Fruit fly (Drosophila melanogaster) whole organism, embryonic: ENCODE results near the gene Rtnl1.
A peak's percentile ranks its signal among the peaks of the same experiment; 100 is the strongest.

Experiments
- Asciz ChIP-seq: fragments of 200-800 bp; sonication (Bioruptor generic); optimal IDR thresholded peaks from 2 replicates; lab custom pipeline; 2017; ENCODE audit warnings: missing biosample characterization, mild to moderate bottlenecking, missing genetic modification characterization, missing genetic modification reagents
- Atf-2 ChIP-seq: fragments of 200-800 bp; sonication (Bioruptor generic); optimal IDR thresholded peaks from 2 replicates; lab custom pipeline; 2016; ENCODE audit warnings: missing biosample characterization, missing genetic modification characterization
- CG10209 ChIP-seq: fragments of 200-800 bp; sonication (Bioruptor generic); optimal IDR thresholded peaks from 3 replicates; lab custom pipeline; 2017; ENCODE audit warnings: missing biosample characterization, mild to moderate bottlenecking, missing genetic modification characterization, missing genetic modification reagents
- CG10366 ChIP-seq: fragments of 200-800 bp; sonication (Bioruptor generic); IDR thresholded peaks from 2 replicates; pipeline ENCODE4 v1.3.6; 2022; ENCODE audit warnings: missing biosample characterization, missing genetic modification characterization
- CG11723 ChIP-seq: fragments of 200-800 bp; sonication (Bioruptor generic); optimal IDR thresholded peaks from 2 replicates; lab custom pipeline; 2017; ENCODE audit warnings: missing biosample characterization, mild to moderate bottlenecking, missing genetic modification characterization
- CG12236 ChIP-seq: fragments of 200-800 bp; sonication (Bioruptor generic); optimal IDR thresholded peaks from 2 replicates; lab custom pipeline; 2016; ENCODE audit warnings: missing biosample characterization, missing genetic modification characterization
- CG12769 ChIP-seq: fragments of 200-800 bp; sonication (Bioruptor generic); optimal IDR thresholded peaks from 2 replicates; lab custom pipeline; 2019; ENCODE audit warnings: missing biosample characterization, mild to moderate bottlenecking, missing genetic modification characterization, moderate library complexity
- CG13624 ChIP-seq: fragments of 200-800 bp; sonication (Bioruptor generic); optimal IDR thresholded peaks from 2 replicates; lab custom pipeline; 2016; ENCODE audit warnings: missing biosample characterization, missing genetic modification characterization
- CG14050 ChIP-seq: fragments of 200-800 bp; sonication (Bioruptor generic); IDR thresholded peaks from 3 replicates; pipeline ENCODE4 v1.3.6; 2022; ENCODE audit warnings: missing biosample characterization, missing genetic modification characterization
- CG14667 ChIP-seq: fragments of 200-800 bp; sonication (Bioruptor generic); IDR thresholded peaks from 2 replicates; pipeline ENCODE4 v1.3.6; 2022; ENCODE audit warnings: missing biosample characterization, missing genetic modification characterization
- CG14710 ChIP-seq: fragments of 200-800 bp; sonication (Bioruptor generic); optimal IDR thresholded peaks from 3 replicates; lab custom pipeline; 2019; ENCODE audit warnings: missing biosample characterization, mild to moderate bottlenecking, missing genetic modification characterization, moderate library complexity
- CG15269 ChIP-seq: fragments of 200-800 bp; sonication (Bioruptor generic); optimal IDR thresholded peaks from 2 replicates; lab custom pipeline; 2018; ENCODE audit warnings: missing biosample characterization, mild to moderate bottlenecking, missing genetic modification characterization, moderate library complexity
- CG15601 ChIP-seq: fragments of 200-800 bp; sonication (Bioruptor generic); optimal IDR thresholded peaks from 3 replicates; lab custom pipeline; 2019; ENCODE audit warnings: missing biosample characterization, mild to moderate bottlenecking, missing genetic modification characterization, moderate library complexity
- CG16779 ChIP-seq: fragments of 200-800 bp; sonication (Bioruptor generic); IDR thresholded peaks from 2 replicates; pipeline ENCODE4 v1.3.6; 2022; ENCODE audit warnings: missing biosample characterization, missing genetic modification characterization
- CG17359 ChIP-seq: fragments of 200-800 bp; sonication (Bioruptor generic); optimal IDR thresholded peaks from 3 replicates; lab custom pipeline; 2018; ENCODE audit warnings: missing biosample characterization, mild to moderate bottlenecking, missing genetic modification characterization, moderate library complexity
- CG17802 ChIP-seq: fragments of 200-800 bp; sonication (Bioruptor generic); optimal IDR thresholded peaks from 2 replicates; lab custom pipeline; 2018; ENCODE audit warnings: missing biosample characterization, mild to moderate bottlenecking, missing genetic modification characterization, moderate library complexity
- CG2120 ChIP-seq: fragments of 200-800 bp; sonication (Bioruptor generic); optimal IDR thresholded peaks from 3 replicates; lab custom pipeline; 2016; ENCODE audit warnings: missing biosample characterization, missing genetic modification characterization
- CG2199 ChIP-seq: fragments of 200-800 bp; sonication (Bioruptor generic); IDR thresholded peaks from 3 replicates; pipeline ENCODE4 v1.3.6; 2022; ENCODE audit warnings: missing biosample characterization, missing genetic modification characterization
- CG32772 ChIP-seq: fragments of 200-800 bp; sonication (Bioruptor generic); IDR thresholded peaks from 2 replicates; pipeline ENCODE4 v1.3.6; 2022; ENCODE audit warnings: missing biosample characterization, missing genetic modification characterization
- CG3838 ChIP-seq: fragments of 200-800 bp; sonication (Bioruptor generic); optimal IDR thresholded peaks from 3 replicates; lab custom pipeline; 2016; ENCODE audit warnings: missing biosample characterization, missing genetic modification characterization
- CG4328 ChIP-seq: fragments of 200-800 bp; sonication (Bioruptor generic); optimal IDR thresholded peaks from 3 replicates; lab custom pipeline; 2017; ENCODE audit warnings: missing biosample characterization, missing genetic modification reagents, missing genetic modification characterization
- CG4424 ChIP-seq: fragments of 200-800 bp; sonication (Bioruptor generic); optimal IDR thresholded peaks from 3 replicates; lab custom pipeline; 2016; ENCODE audit warnings: missing biosample characterization, missing genetic modification characterization
- CG4617 ChIP-seq: fragments of 200-800 bp; sonication (Bioruptor generic); optimal IDR thresholded peaks from 3 replicates; lab custom pipeline; 2016; ENCODE audit warnings: missing biosample characterization, missing genetic modification characterization, borderline replicate concordance
- CG6654 ChIP-seq: fragments of 200-800 bp; sonication (Bioruptor generic); optimal IDR thresholded peaks from 2 replicates; lab custom pipeline; 2017; ENCODE audit warnings: missing biosample characterization, mild to moderate bottlenecking, missing genetic modification characterization
- CG6791 ChIP-seq: fragments of 200-800 bp; sonication (Bioruptor generic); IDR thresholded peaks from 3 replicates; pipeline ENCODE4 v1.3.6; 2022; ENCODE audit warnings: missing biosample characterization, missing genetic modification characterization; ENCODE audit not compliant: partially characterized antibody
- CG9797 ChIP-seq: fragments of 200-800 bp; sonication (Bioruptor generic); optimal IDR thresholded peaks from 3 replicates; lab custom pipeline; 2018; ENCODE audit warnings: missing biosample characterization, mild to moderate bottlenecking, missing genetic modification characterization
- CTCF ChIP-seq: fragments of 200-800 bp; sonication (Bioruptor generic); optimal IDR thresholded peaks from 2 replicates; lab custom pipeline; 2017; ENCODE audit warnings: missing biosample characterization, mild to moderate bottlenecking, missing genetic modification characterization, moderate library complexity
- E2f2 ChIP-seq: fragments of 200-800 bp; sonication (Bioruptor generic); IDR thresholded peaks from 2 replicates; pipeline ENCODE4 v1.3.6; 2022; ENCODE audit warnings: missing biosample characterization, missing genetic modification characterization
- H2.0 ChIP-seq: fragments of 200-800 bp; sonication (Bioruptor generic); IDR thresholded peaks from 2 replicates; pipeline ENCODE4 v1.3.6; 2022; ENCODE audit warnings: missing biosample characterization, missing genetic modification characterization
- HmgD ChIP-seq: fragments of 200-800 bp; sonication (Bioruptor generic); optimal IDR thresholded peaks from 3 replicates; lab custom pipeline; 2016; ENCODE audit warnings: missing biosample characterization, missing genetic modification characterization
- Hr78 ChIP-seq, 2 experiments: fragments of 200-800 bp in 1 of 2; fragments of >200 bp in 1 of 2; sonication (Bioruptor generic) in 1 of 2; optimal IDR thresholded peaks; 2 replicates each; lab custom pipeline; 2017 to 2019; ENCODE audit warnings: missing biosample characterization in 2 of 2, missing genetic modification characterization in 2 of 2, mild to moderate bottlenecking in 1 of 2, moderate library complexity in 1 of 2
- Mad ChIP-seq: fragments of 200-800 bp; sonication (Bioruptor generic); optimal IDR thresholded peaks from 2 replicates; lab custom pipeline; 2016; ENCODE audit warnings: missing biosample characterization, missing genetic modification characterization
- Sin3A ChIP-seq: fragments of >200 bp; optimal IDR thresholded peaks from 2 replicates; lab custom pipeline; 2018
- Sox100B ChIP-seq: fragments of 200-800 bp; sonication (Bioruptor generic); optimal IDR thresholded peaks from 3 replicates; lab custom pipeline; 2018; ENCODE audit warnings: missing biosample characterization, mild to moderate bottlenecking, missing genetic modification characterization
- Sox102F ChIP-seq: fragments of 200-800 bp; sonication (Bioruptor generic); optimal IDR thresholded peaks from 2 replicates; lab custom pipeline; 2018; ENCODE audit warnings: missing biosample characterization, mild to moderate bottlenecking, missing genetic modification characterization, moderate library complexity
- Ssrp ChIP-seq: fragments of 200-800 bp; sonication (Bioruptor generic); optimal IDR thresholded peaks from 2 replicates; lab custom pipeline; 2018; ENCODE audit warnings: missing biosample characterization, mild to moderate bottlenecking, missing genetic modification characterization, moderate library complexity
- TFAM ChIP-seq: fragments of 200-800 bp; sonication (Bioruptor generic); optimal IDR thresholded peaks from 2 replicates; lab custom pipeline; 2017; ENCODE audit warnings: missing biosample characterization, missing genetic modification characterization, inconsistent platforms
- Taf1 ChIP-seq: fragments of 200-800 bp; sonication (Bioruptor generic); IDR thresholded peaks from 2 replicates; pipeline ENCODE4 v1.3.6; 2022; ENCODE audit warnings: missing biosample characterization, missing genetic modification characterization
- Usf ChIP-seq: fragments of 200-800 bp; sonication (Bioruptor generic); optimal IDR thresholded peaks from 2 replicates; lab custom pipeline; 2017; ENCODE audit warnings: missing genotype, missing biosample characterization, missing genetic modification characterization
- cas ChIP-seq: fragments of 200-800 bp; sonication (Bioruptor generic); IDR thresholded peaks from 2 replicates; pipeline ENCODE4 v1.3.6; 2022; ENCODE audit warnings: missing biosample characterization, missing genetic modification characterization
- caup ChIP-seq: fragments of 200-800 bp; sonication (Bioruptor generic); optimal IDR thresholded peaks from 3 replicates; lab custom pipeline; 2017; ENCODE audit warnings: missing biosample characterization, mild to moderate bottlenecking, missing genetic modification characterization, moderate library complexity; ENCODE audit not compliant: severe bottlenecking
- chinmo ChIP-seq: fragments of 200-800 bp; sonication (Bioruptor generic); IDR thresholded peaks from 4 replicates; pipeline ENCODE4 v1.3.6; 2022; ENCODE audit warnings: missing biosample characterization, missing genetic modification characterization; ENCODE audit not compliant: partially characterized antibody
- ci ChIP-seq: fragments of 200-800 bp; sonication (Bioruptor generic); IDR thresholded peaks from 3 replicates; pipeline ENCODE4 v1.3.6; 2022; ENCODE audit warnings: missing biosample characterization, missing genetic modification characterization
- disco-r ChIP-seq: fragments of 200-800 bp; sonication (Bioruptor generic); optimal IDR thresholded peaks from 2 replicates; lab custom pipeline; 2016; ENCODE audit warnings: missing biosample characterization, missing genetic modification characterization
- hkb ChIP-seq, 2 experiments: fragments of 200-800 bp in 1 of 2; fragments of >200 bp in 1 of 2; sonication (Bioruptor generic) in 1 of 2; IDR thresholded peaks in 1 of 2; optimal IDR thresholded peaks in 1 of 2; 2 replicates each; pipeline versions ENCODE4 v1.3.6 to Lab custom; 2017 to 2022; ENCODE audit warnings: missing biosample characterization in 1 of 2, missing genetic modification characterization in 1 of 2
- oc ChIP-seq: fragments of 200-800 bp; sonication (Bioruptor generic); optimal IDR thresholded peaks from 2 replicates; lab custom pipeline; 2018; ENCODE audit warnings: missing biosample characterization, mild to moderate bottlenecking, missing genetic modification characterization, moderate library complexity
- scrt ChIP-seq: fragments of 200-800 bp; sonication (Bioruptor generic); optimal IDR thresholded peaks from 2 replicates; lab custom pipeline; 2018; ENCODE audit warnings: missing biosample characterization, mild to moderate bottlenecking, missing genetic modification characterization, moderate library complexity
- tin ChIP-seq: fragments of 200-800 bp; sonication (Bioruptor generic); optimal IDR thresholded peaks from 3 replicates; lab custom pipeline; 2016; ENCODE audit warnings: missing biosample characterization, missing genetic modification characterization
- tna ChIP-seq: fragments of 200-800 bp; sonication (Bioruptor generic); IDR thresholded peaks from 2 replicates; pipeline ENCODE4 v1.3.6; 2022; ENCODE audit warnings: missing biosample characterization, missing genetic modification characterization; ENCODE audit not compliant: partially characterized antibody
- z ChIP-seq: fragments of 200-800 bp; sonication (Bioruptor generic); IDR thresholded peaks from 3 replicates; pipeline ENCODE4 v1.3.6; 2022; ENCODE audit warnings: missing biosample characterization, missing genetic modification characterization

Gene Rtnl1

dm6 chr2L:5005464-5005764 is 4.1 kb downstream of the Rtnl1 start:
- TF ChIP-seq scrt (GFP tag; lab: Kevin White, UChicago), result no peak
- TF ChIP-seq CG15269 (tag; lab: Kevin White, UChicago), result no peak
- no peak for TF ChIP-seq hkb (optimal IDR thresholded peaks at IDR 0.05; lab: Kevin White, UChicago)
- no peak for TF ChIP-seq hkb (GFP tag; IDR thresholded peaks at IDR 0.05; lab: Robert Waterston, UW)
- no peak for TF ChIP-seq oc (tag; lab: Kevin White, UChicago)
- TF ChIP-seq z, result 0 out of 3 replicates have a peak, but pooled peaks have one; percentile 24
- no peak for TF ChIP-seq E2f2 (GFP tag; lab: Robert Waterston, UW)
- TF ChIP-seq CG10366 (GFP tag; lab: Robert Waterston, UW), result no peak
- no peak for TF ChIP-seq CG3838 (GFP tag; lab: Kevin White, UChicago)
- TF ChIP-seq Sox100B (GFP tag; lab: Kevin White, UChicago), result no peak
- TF ChIP-seq chinmo (GFP tag; lab: Robert Waterston, UW), result 0 out of 4 replicates have a peak, but pooled peaks have one; percentile 52
- peak in 1 of 2 experiments; percentile 89 for TF ChIP-seq Hr78 (GFP tag; optimal IDR thresholded peaks at IDR 0.05; lab: Kevin White, UChicago)
- no peak for TF ChIP-seq H2.0 (GFP tag; lab: Robert Waterston, UW)
- TF ChIP-seq CG6654 (GFP tag; lab: Kevin White, UChicago), result no peak
- TF ChIP-seq CG11723 (GFP tag; lab: Kevin White, UChicago), result no peak
- no peak for TF ChIP-seq CG13624
- no peak for TF ChIP-seq CG9797
- no peak for TF ChIP-seq Sin3A (lab: Kevin White, UChicago)
- no peak for TF ChIP-seq disco-r (GFP tag; lab: Kevin White, UChicago)
- TF ChIP-seq tin (GFP tag; lab: Kevin White, UChicago), result no peak
- TF ChIP-seq CG12236 (GFP tag; lab: Kevin White, UChicago), result no peak
- no peak for TF ChIP-seq Taf1
- TF ChIP-seq CG14667 (GFP tag; lab: Robert Waterston, UW), result no peak
- no peak for TF ChIP-seq CG14710 (tag; lab: Kevin White, UChicago)
- no peak for TF ChIP-seq TFAM (GFP tag; lab: Kevin White, UChicago)
- no peak for TF ChIP-seq CG2120
- no peak for TF ChIP-seq CG15601 (tag; lab: Kevin White, UChicago)
- TF ChIP-seq CG6791, result 0 out of 3 replicates have a peak, but pooled peaks have one; percentile 26

- TF ChIP-seq Usf (GFP tag; lab: Kevin White, UChicago), result peak; percentile 74
- TF ChIP-seq Ssrp (tag; lab: Kevin White, UChicago), result peak; percentile 89
- TF ChIP-seq CG12769 (tag; lab: Kevin White, UChicago), result peak; percentile 95
- peak; percentile 79; the same call in 2 of the 3 replicates for TF ChIP-seq CG2199
- TF ChIP-seq Atf-2 (GFP tag; lab: Kevin White, UChicago), result peak; percentile 90
- peak; percentile 97 for TF ChIP-seq caup (GFP tag; lab: Kevin White, UChicago)
- TF ChIP-seq Mad (GFP tag; lab: Kevin White, UChicago), result peak; percentile 90
- TF ChIP-seq CG4424 (GFP tag; lab: Kevin White, UChicago), result peak; percentile 94
- peak; percentile 87 for TF ChIP-seq CG4328 (GFP tag; lab: Kevin White, UChicago)
- TF ChIP-seq cas (GFP tag; lab: Robert Waterston, UW), result peak; percentile 95
- no peak for TF ChIP-seq tna (GFP tag; lab: Robert Waterston, UW)
- TF ChIP-seq CG32772, result peak; percentile 96
- TF ChIP-seq CG17359 (tag; lab: Kevin White, UChicago), result peak; percentile 97
- peak; percentile 97 for TF ChIP-seq ci (GFP tag; lab: Robert Waterston, UW)
- peak; percentile 92 for TF ChIP-seq HmgD (GFP tag; lab: Kevin White, UChicago)
- TF ChIP-seq Sox102F (GFP tag; lab: Kevin White, UChicago), result peak; percentile 94
- peak; percentile 93 for TF ChIP-seq CG10209 (GFP tag; lab: Kevin White, UChicago)
- TF ChIP-seq CG4617, result peak; percentile 78
- TF ChIP-seq CG16779, result peak; percentile 93
- TF ChIP-seq Asciz, result peak; percentile 89
- TF ChIP-seq CTCF (GFP tag; lab: Kevin White, UChicago), result peak; percentile 33
- TF ChIP-seq CG17802 (tag; lab: Kevin White, UChicago), result peak; percentile 72
- TF ChIP-seq CG14050 (GFP tag; lab: Robert Waterston, UW), result peak; percentile 92
These were observed 4.7 kb downstream of the Rtnl1 start for dm6 chr2L:5004677-5005463.
